Fruit fly (Drosophila melanogaster) whole organism, embryonic: ENCODE measurements around the gene Mgat3.

Experiments
- BEAF-32 ChIP-seq: fragments of 200-800 bp; sonication (Bioruptor generic); optimal IDR thresholded peaks from 3 replicates; lab custom pipeline; 2017; ENCODE audit warnings: missing biosample characterization, missing genetic modification characterization, mild to moderate bottlenecking, moderate library complexity, missing genetic modification reagents
- Blimp-1 ChIP-seq: fragments of 200-800 bp; sonication (Bioruptor generic); optimal IDR thresholded peaks from 3 replicates; lab custom pipeline; 2018; ENCODE audit warnings: missing biosample characterization, missing genetic modification characterization, mild to moderate bottlenecking, moderate library complexity, missing genetic modification reagents
- CG11504 ChIP-seq: fragments of 200-800 bp; sonication (Bioruptor generic); optimal IDR thresholded peaks from 3 replicates; lab custom pipeline; 2019; ENCODE audit warnings: missing biosample characterization, mild to moderate bottlenecking, missing genetic modification characterization, moderate library complexity
- CG11696 ChIP-seq: fragments of 200-800 bp; sonication (Bioruptor generic); IDR thresholded peaks from 2 replicates; pipeline ENCODE4 v1.3.6; 2022; ENCODE audit warnings: missing biosample characterization, missing genetic modification characterization
- CG13287 ChIP-seq: fragments of 200-800 bp; sonication (Bioruptor generic); IDR thresholded peaks from 2 replicates; pipeline ENCODE4 v1.3.6; 2022; ENCODE audit warnings: missing biosample characterization, missing genetic modification characterization; ENCODE audit not compliant: partially characterized antibody
- CG17361 ChIP-seq: fragments of 200-800 bp; sonication (Bioruptor generic); IDR thresholded peaks from 3 replicates; pipeline ENCODE4 v1.3.6; 2022; ENCODE audit warnings: missing biosample characterization, missing genetic modification characterization
- CG17568 ChIP-seq: fragments of 200-800 bp; sonication (Bioruptor generic); optimal IDR thresholded peaks from 2 replicates; lab custom pipeline; 2018; ENCODE audit warnings: missing biosample characterization, mild to moderate bottlenecking, missing genetic modification characterization, moderate library complexity
- CG17912 ChIP-seq: fragments of 200-800 bp; sonication (Bioruptor generic); optimal IDR thresholded peaks from 2 replicates; lab custom pipeline; 2018; ENCODE audit warnings: missing biosample characterization, mild to moderate bottlenecking, missing genetic modification characterization
- CG18599 ChIP-seq: fragments of 200-800 bp; sonication (Bioruptor generic); optimal IDR thresholded peaks from 3 replicates; lab custom pipeline; 2017; ENCODE audit warnings: missing biosample characterization, missing genetic modification characterization, mild to moderate bottlenecking, moderate library complexity, missing genetic modification reagents
- CG18619 ChIP-seq: fragments of 200-800 bp; sonication (Bioruptor generic); optimal IDR thresholded peaks from 3 replicates; lab custom pipeline; 2017; ENCODE audit warnings: missing biosample characterization, mild to moderate bottlenecking, missing genetic modification characterization
- CG2120 ChIP-seq: fragments of 200-800 bp; sonication (Bioruptor generic); optimal IDR thresholded peaks from 3 replicates; lab custom pipeline; 2016; ENCODE audit warnings: missing biosample characterization, missing genetic modification characterization
- CG2129 ChIP-seq: fragments of 200-800 bp; sonication (Bioruptor generic); IDR thresholded peaks from 2 replicates; pipeline ENCODE4 v1.3.6; 2022; ENCODE audit warnings: missing biosample characterization, missing genetic modification characterization; ENCODE audit not compliant: partially characterized antibody
- CG31388 ChIP-seq: fragments of 200-800 bp; sonication (Bioruptor generic); optimal IDR thresholded peaks from 2 replicates; lab custom pipeline; 2016; ENCODE audit warnings: missing biosample characterization, missing genetic modification characterization
- CG4424 ChIP-seq: fragments of 200-800 bp; sonication (Bioruptor generic); optimal IDR thresholded peaks from 3 replicates; lab custom pipeline; 2016; ENCODE audit warnings: missing biosample characterization, missing genetic modification characterization
- CG6654 ChIP-seq: fragments of 200-800 bp; sonication (Bioruptor generic); optimal IDR thresholded peaks from 2 replicates; lab custom pipeline; 2017; ENCODE audit warnings: missing biosample characterization, mild to moderate bottlenecking, missing genetic modification characterization
- CG7987 ChIP-seq: fragments of 200-800 bp; sonication (Bioruptor generic); optimal IDR thresholded peaks from 2 replicates; lab custom pipeline; 2018; ENCODE audit warnings: missing biosample characterization, mild to moderate bottlenecking, missing genetic modification characterization, moderate library complexity
- CG8924 ChIP-seq: fragments of 200-800 bp; optimal IDR thresholded peaks from 3 replicates; lab custom pipeline; 2019; ENCODE audit warnings: missing biosample characterization, mild to moderate bottlenecking, missing genetic modification characterization, moderate library complexity
- CG9876 ChIP-seq: fragments of 200-800 bp; sonication (Bioruptor generic); optimal IDR thresholded peaks from 2 replicates; lab custom pipeline; 2016; ENCODE audit warnings: missing biosample characterization, missing genetic modification characterization
- Dip2 ChIP-seq: fragments of 200-800 bp; sonication (Bioruptor generic); IDR thresholded peaks from 2 replicates; pipeline ENCODE4 v1.3.6; 2022; ENCODE audit warnings: missing biosample characterization, missing genetic modification characterization
- E2f2 ChIP-seq: fragments of 200-800 bp; sonication (Bioruptor generic); IDR thresholded peaks from 2 replicates; pipeline ENCODE4 v1.3.6; 2022; ENCODE audit warnings: missing biosample characterization, missing genetic modification characterization
- Ets97D ChIP-seq: fragments of 200-800 bp; sonication (Bioruptor generic); optimal IDR thresholded peaks from 3 replicates; lab custom pipeline; 2016; ENCODE audit warnings: missing biosample characterization, missing genetic modification characterization
- Hr3 ChIP-seq: fragments of 200-800 bp; sonication (Bioruptor generic); optimal IDR thresholded peaks from 3 replicates; lab custom pipeline; 2016; ENCODE audit warnings: missing biosample characterization, missing genetic modification characterization
- Lim3 ChIP-seq: fragments of 200-800 bp; sonication (Bioruptor generic); IDR thresholded peaks from 2 replicates; pipeline ENCODE4 v1.3.6; 2022; ENCODE audit warnings: missing biosample characterization, missing genetic modification characterization
- NK7.1 ChIP-seq: fragments of 200-800 bp; sonication (Bioruptor generic); optimal IDR thresholded peaks from 3 replicates; lab custom pipeline; 2016; ENCODE audit warnings: missing biosample characterization, missing genetic modification characterization
- Oli ChIP-seq: fragments of 200-800 bp; sonication (Bioruptor generic); optimal IDR thresholded peaks from 2 replicates; lab custom pipeline; 2018; ENCODE audit warnings: missing biosample characterization, mild to moderate bottlenecking, missing genetic modification characterization, moderate library complexity
- Pdp1 ChIP-seq, 2 experiments: fragments of 200-800 bp; sonication (Bioruptor generic); optimal IDR thresholded peaks; 3 replicates each; lab custom pipeline; 2016; ENCODE audit warnings: missing biosample characterization in 2 of 2, missing genetic modification characterization in 2 of 2, mild to moderate bottlenecking in 1 of 2, moderate library complexity in 1 of 2
- Sin3A ChIP-seq: fragments of >200 bp; optimal IDR thresholded peaks from 2 replicates; lab custom pipeline; 2018
- Taf1 ChIP-seq: fragments of 200-800 bp; sonication (Bioruptor generic); IDR thresholded peaks from 2 replicates; pipeline ENCODE4 v1.3.6; 2022; ENCODE audit warnings: missing biosample characterization, missing genetic modification characterization
- Usf ChIP-seq: fragments of 200-800 bp; sonication (Bioruptor generic); optimal IDR thresholded peaks from 2 replicates; lab custom pipeline; 2017; ENCODE audit warnings: missing genotype, missing biosample characterization, missing genetic modification characterization
- abd-A ChIP-seq: fragments of 200-800 bp; sonication (Bioruptor generic); optimal IDR thresholded peaks from 3 replicates; lab custom pipeline; 2019; ENCODE audit warnings: missing biosample characterization, mild to moderate bottlenecking, missing genetic modification characterization, moderate library complexity
- ap ChIP-seq: fragments of 200-800 bp; sonication (Bioruptor generic); IDR thresholded peaks from 2 replicates; pipeline ENCODE4 v1.3.6; 2022; ENCODE audit warnings: missing biosample characterization, missing genetic modification characterization
- ara ChIP-seq: fragments of 200-800 bp; sonication (Bioruptor generic); IDR thresholded peaks from 2 replicates; pipeline ENCODE4 v1.3.6; 2022; ENCODE audit warnings: missing biosample characterization, missing genetic modification characterization
- ato ChIP-seq: fragments of 200-800 bp; sonication (Bioruptor generic); IDR thresholded peaks from 2 replicates; pipeline ENCODE4 v1.3.6; 2022; ENCODE audit warnings: missing biosample characterization, missing genetic modification characterization; ENCODE audit not compliant: partially characterized antibody
- bcd ChIP-seq: fragments of 200-800 bp; sonication (Bioruptor generic); optimal IDR thresholded peaks from 2 replicates; lab custom pipeline; 2017; ENCODE audit warnings: missing biosample characterization, mild to moderate bottlenecking, missing genetic modification characterization
- fd64A ChIP-seq: fragments of 200-800 bp; sonication (Bioruptor generic); optimal IDR thresholded peaks from 3 replicates; lab custom pipeline; 2018; ENCODE audit warnings: missing biosample characterization, mild to moderate bottlenecking, missing genetic modification characterization
- gcm2 ChIP-seq: fragments of 200-800 bp; sonication (Bioruptor generic); optimal IDR thresholded peaks from 2 replicates; lab custom pipeline; 2016; ENCODE audit warnings: missing biosample characterization, missing genetic modification characterization
- kah ChIP-seq: fragments of 200-800 bp; sonication (Bioruptor generic); optimal IDR thresholded peaks from 2 replicates; lab custom pipeline; 2018; ENCODE audit warnings: missing biosample characterization, mild to moderate bottlenecking, missing genetic modification characterization
- klu ChIP-seq: fragments of 200-800 bp; sonication (Bioruptor generic); IDR thresholded peaks from 2 replicates; pipeline ENCODE4 v1.3.6; 2022; ENCODE audit warnings: missing biosample characterization, missing genetic modification characterization
- knrl ChIP-seq: fragments of 200-800 bp; sonication (Bioruptor generic); IDR thresholded peaks from 3 replicates; pipeline ENCODE4 v1.3.6; 2022; ENCODE audit warnings: missing biosample characterization, missing genetic modification characterization; ENCODE audit not compliant: partially characterized antibody
- lov ChIP-seq, 2 experiments: fragments of 200-800 bp in 1 of 2; fragments of >200 bp in 1 of 2; sonication (Bioruptor generic) in 1 of 2; IDR thresholded peaks in 1 of 2; optimal IDR thresholded peaks in 1 of 2; 2 replicates in 1 of 2; 3 replicates in 1 of 2; pipeline versions ENCODE4 v1.3.6 to Lab custom; 2017 to 2022; ENCODE audit warnings: missing biosample characterization in 1 of 2, missing genetic modification characterization in 1 of 2
- mam ChIP-seq: fragments of 200-800 bp; sonication (Bioruptor generic); optimal IDR thresholded peaks from 3 replicates; lab custom pipeline; 2016; ENCODE audit warnings: missing biosample characterization, missing genetic modification characterization
- p53 ChIP-seq: fragments of 200-800 bp; sonication (Bioruptor generic); optimal IDR thresholded peaks from 2 replicates; lab custom pipeline; 2016; ENCODE audit warnings: missing biosample characterization, missing genetic modification characterization
- pho ChIP-seq: fragments of 200-800 bp; sonication (Bioruptor generic); optimal IDR thresholded peaks from 2 replicates; lab custom pipeline; 2016; ENCODE audit warnings: missing biosample characterization, missing genetic modification characterization
- pum ChIP-seq: fragments of 200-800 bp; sonication (Bioruptor generic); optimal IDR thresholded peaks from 2 replicates; lab custom pipeline; 2016; ENCODE audit warnings: missing biosample characterization, missing genetic modification characterization
- rib ChIP-seq: fragments of 200-800 bp; sonication (Bioruptor generic); IDR thresholded peaks from 2 replicates; pipeline ENCODE4 v1.3.6; 2022; ENCODE audit warnings: missing biosample characterization, missing genetic modification characterization
- run ChIP-seq: fragments of 200-800 bp; sonication (Bioruptor generic); optimal IDR thresholded peaks from 3 replicates; lab custom pipeline; 2018; ENCODE audit warnings: missing biosample characterization, mild to moderate bottlenecking, missing genetic modification characterization
- sna ChIP-seq: fragments of 200-800 bp; sonication (Bioruptor generic); IDR thresholded peaks from 2 replicates; pipeline ENCODE4 v1.3.6; 2022; ENCODE audit warnings: missing biosample characterization, missing genetic modification characterization; ENCODE audit not compliant: partially characterized antibody
- twi ChIP-seq: fragments of 200-800 bp; optimal IDR thresholded peaks from 2 replicates; lab custom pipeline; 2019; ENCODE audit warnings: missing biosample characterization, mild to moderate bottlenecking, missing genetic modification characterization, moderate library complexity
- yki ChIP-seq: fragments of >200 bp; optimal IDR thresholded peaks from 3 replicates; lab custom pipeline; 2018

Mgat3 gene

DNA sequence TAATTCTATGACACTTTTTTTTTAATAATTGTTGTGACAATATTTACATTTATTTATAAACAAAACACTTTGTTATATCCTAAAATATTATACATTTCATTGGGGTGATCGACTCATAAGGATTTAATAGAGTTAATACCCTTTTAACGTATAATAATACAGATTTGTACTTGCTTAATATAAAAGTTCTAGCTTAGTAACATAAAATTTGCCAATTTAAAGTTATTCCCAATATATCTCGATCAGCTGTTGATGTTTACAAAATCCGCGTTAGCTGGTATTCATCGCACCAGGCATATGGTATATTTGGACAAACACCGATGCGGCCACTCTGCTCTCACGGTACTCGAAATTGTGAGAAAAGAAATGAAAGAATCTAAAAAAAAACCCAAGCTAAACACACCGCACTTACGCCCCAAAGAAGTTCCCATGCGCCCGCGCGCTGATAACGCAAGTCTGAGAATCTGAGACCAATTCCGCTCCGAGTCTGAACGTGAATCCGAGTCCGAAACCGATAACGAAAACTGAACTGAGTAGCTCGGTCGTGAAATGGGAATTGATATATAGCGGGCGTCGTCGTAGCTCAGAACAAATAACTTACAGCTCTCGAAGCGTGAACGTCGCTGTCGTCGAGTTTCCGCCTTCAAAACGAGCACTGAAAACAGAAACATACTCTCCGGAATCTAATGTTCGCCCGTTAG is 21.2 kb upstream of the Mgat3 start, which contains the start of gene Pect (continued):
- TF ChIP-seq Lim3 (GFP tag; lab: Robert Waterston, UW), result no peak
- no peak for TF ChIP-seq rib (GFP tag; lab: Robert Waterston, UW)
- peak; percentile 28; the same call in 1 of the 2 replicates for TF ChIP-seq ato (GFP tag; lab: Robert Waterston, UW)
- peak; percentile 83 for TF ChIP-seq BEAF-32 (GFP tag; lab: Kevin White, UChicago)
- no peak for TF ChIP-seq run
- TF ChIP-seq gcm2 (GFP tag; lab: Kevin White, UChicago), result no peak
- TF ChIP-seq CG2120 (GFP tag; lab: Kevin White, UChicago), result no peak
- TF ChIP-seq CG7987 (GFP tag; lab: Kevin White, UChicago), result no peak
- no peak for TF ChIP-seq ap
- no peak; the same call in 1 of the 2 replicates for TF ChIP-seq CG2129 (GFP tag; lab: Robert Waterston, UW)
- no peak for TF ChIP-seq klu (GFP tag; lab: Robert Waterston, UW)
- no peak for TF ChIP-seq CG9876 (GFP tag; lab: Kevin White, UChicago)
- TF ChIP-seq fd64A (GFP tag; lab: Kevin White, UChicago), result no peak
- no peak for TF ChIP-seq CG17568
- 0 out of 2 replicates have a peak, but pooled peaks have one; percentile 35 for TF ChIP-seq sna (GFP tag; lab: Robert Waterston, UW)
- no peak for TF ChIP-seq CG11504 (tag; lab: Kevin White, UChicago)
- TF ChIP-seq lov (optimal IDR thresholded peaks at IDR 0.05; lab: Kevin White, UChicago), result no peak
- TF ChIP-seq lov (GFP tag; IDR thresholded peaks at IDR 0.05; lab: Robert Waterston, UW), result peak; percentile 29; the same call in 1 of the 3 replicates
- peak; percentile 37 for TF ChIP-seq Hr3 (GFP tag; lab: Kevin White, UChicago)
- no peak for TF ChIP-seq pho (GFP tag; lab: Kevin White, UChicago)
- no peak for TF ChIP-seq Oli
- TF ChIP-seq knrl, result 0 out of 3 replicates have a peak, but pooled peaks have one; percentile 43
- TF ChIP-seq E2f2 (GFP tag; lab: Robert Waterston, UW), result 0 out of 2 replicates have a peak, but pooled peaks have one; percentile 6
- no peak for TF ChIP-seq CG18599
- no peak for TF ChIP-seq CG17912 (GFP tag; lab: Kevin White, UChicago)
- no peak for TF ChIP-seq abd-A (tag; lab: Kevin White, UChicago)
- TF ChIP-seq bcd (GFP tag; lab: Kevin White, UChicago), result no peak
- TF ChIP-seq kah (GFP tag; lab: Kevin White, UChicago), result no peak
- no peak for TF ChIP-seq Dip2 (GFP tag; lab: Robert Waterston, UW)
- no peak for TF ChIP-seq CG6654 (GFP tag; lab: Kevin White, UChicago)
- TF ChIP-seq CG18619 (GFP tag; lab: Kevin White, UChicago), result no peak
- no peak for TF ChIP-seq Ets97D (GFP tag; lab: Kevin White, UChicago)
- peak; percentile 19 for TF ChIP-seq Sin3A
- TF ChIP-seq Pdp1 (GFP tag; optimal IDR thresholded peaks at IDR 0.05; lab: Kevin White, UChicago), result no peak
- no peak for TF ChIP-seq NK7.1 (GFP tag; lab: Kevin White, UChicago)
- no peak for TF ChIP-seq Taf1 (GFP tag; lab: Robert Waterston, UW)
- peak; percentile 71 for TF ChIP-seq CG8924 (tag; lab: Kevin White, UChicago)
- no peak for TF ChIP-seq mam (GFP tag; lab: Kevin White, UChicago)
- no peak for TF ChIP-seq CG31388 (GFP tag; lab: Kevin White, UChicago)
- TF ChIP-seq CG17361 (GFP tag; lab: Robert Waterston, UW), result no peak
- TF ChIP-seq CG11696 (GFP tag; lab: Robert Waterston, UW), result no peak
- no peak for TF ChIP-seq yki (lab: Kevin White, UChicago)
- no peak for TF ChIP-seq pum (GFP tag; lab: Kevin White, UChicago)
- TF ChIP-seq Usf, result no peak
- no peak for TF ChIP-seq ara (GFP tag; lab: Robert Waterston, UW)
- no peak for TF ChIP-seq CG4424 (GFP tag; lab: Kevin White, UChicago)
- no peak for TF ChIP-seq p53 (GFP tag; lab: Kevin White, UChicago)
- TF ChIP-seq Blimp-1 (GFP tag; lab: Kevin White, UChicago), result no peak
- no peak for TF ChIP-seq twi (tag; lab: Kevin White, UChicago)
- TF ChIP-seq CG13287, result peak; percentile 63
